Worm (Caenorhabditis elegans): ENCODE measurements around the gene tag-30.
"Not testable (repeated sequence)": the region's sequence is repeated elsewhere in the genome, so short reads cannot be mapped to it uniquely, and the experiment has no call there.

tag-30 gene

DNA sequence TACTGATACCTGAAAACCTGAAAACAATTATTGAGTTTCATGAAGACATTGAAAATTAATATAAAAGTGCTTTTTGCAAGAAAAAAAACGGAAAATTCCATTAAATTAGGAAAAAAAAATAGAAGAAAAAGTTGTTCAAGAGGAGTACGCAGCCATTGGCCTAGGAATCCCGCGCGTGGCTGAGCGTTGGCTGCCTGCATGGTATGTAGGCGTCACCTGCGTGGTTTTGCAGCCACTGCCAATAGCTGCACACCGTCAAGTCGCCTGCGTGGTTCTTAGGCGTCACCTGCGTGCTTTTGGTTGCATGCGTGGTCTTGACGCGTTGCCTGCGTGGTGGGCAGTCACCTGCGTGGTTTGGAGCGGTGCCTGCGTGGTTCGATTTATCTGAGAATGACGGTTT lies 26.9 kb downstream of the tag-30 start, which contains the start of gene M117.6:
Gene M117.6, minus strand, starts transcription at position 101 of the 400 bp plus-strand sequence.
- not testable (repeated sequence) for TF ChIP-seq lin-13 (GFP tag; optimal IDR thresholded peaks at IDR 0.05); snpc-4 (tag; optimal IDR thresholded peaks at IDR 0.05); elt-3 (tag; optimal IDR thresholded peaks at IDR 0.05)

DNA sequence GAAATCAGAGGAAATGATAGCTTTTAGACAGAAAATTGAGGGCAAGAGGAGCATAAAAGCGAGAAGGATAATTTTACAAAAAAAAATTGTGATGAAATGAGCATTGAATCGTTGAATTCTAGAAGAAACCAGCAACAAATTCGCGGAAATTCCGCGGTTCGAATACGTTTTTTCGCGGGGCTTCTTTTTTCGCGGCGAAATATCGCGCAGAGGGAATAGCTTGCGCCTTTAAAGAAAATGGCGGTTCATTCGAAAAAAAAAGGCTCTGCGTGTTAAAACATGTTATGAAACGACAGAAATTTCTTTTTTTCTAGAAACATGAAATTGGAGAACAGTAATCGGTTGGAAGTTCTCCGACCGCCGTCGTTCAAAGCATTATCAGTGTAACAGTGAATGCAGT lies 32.5 kb downstream of the tag-30 start:
- TF ChIP-seq ama-1 (optimal IDR thresholded peaks at IDR 0.05) = no peak
- no peak for TF ChIP-seq pag-3 (tag; optimal IDR thresholded peaks at IDR 0.05; ENCODE audit: borderline replicate concordance, insufficient read depth)
- no peak for TF ChIP-seq sptf-1 (tag; optimal IDR thresholded peaks at IDR 0.05)
- TF ChIP-seq pax-3 (tag; optimal IDR thresholded peaks at IDR 0.05) = peak; percentile 38
- peak; percentile 41 for TF ChIP-seq lin-15B (tag; optimal IDR thresholded peaks at IDR 0.05)
- no peak for TF ChIP-seq sup-37 (GFP tag; optimal IDR thresholded peaks at IDR 0.05)
- TF ChIP-seq mdl-1 (tag; optimal IDR thresholded peaks at IDR 0.05) = peak in 1 of 2 experiments; percentile 29
- no peak for TF ChIP-seq aly-2 (tag; optimal IDR thresholded peaks at IDR 0.05)
- TF ChIP-seq skn-1 (tag; optimal IDR thresholded peaks at IDR 0.05) = peak; percentile 51
- TF ChIP-seq snu-23 (GFP tag; optimal IDR thresholded peaks at IDR 0.05) = peak; percentile 57
- no peak for TF ChIP-seq ceh-8 (GFP tag; optimal IDR thresholded peaks at IDR 0.05)
- peak; percentile 35 for TF ChIP-seq mep-1 (tag; optimal IDR thresholded peaks at IDR 0.05)
- TF ChIP-seq C04F5.9 (tag; optimal IDR thresholded peaks at IDR 0.05) = no peak
- TF ChIP-seq nhr-84 (tag; optimal IDR thresholded peaks at IDR 0.05) = no peak
- TF ChIP-seq unc-30 (tag; optimal IDR thresholded peaks at IDR 0.05) = no peak
- peak; percentile 15 for TF ChIP-seq unc-86 (tag; optimal IDR thresholded peaks at IDR 0.05)
- TF ChIP-seq Y116A8C.19 (tag; optimal IDR thresholded peaks at IDR 0.05; ENCODE audit: borderline replicate concordance) = no peak
- TF ChIP-seq ztf-11 (tag; optimal IDR thresholded peaks at IDR 0.05) = no peak
- TF ChIP-seq vab-15 (tag; optimal IDR thresholded peaks at IDR 0.05) = no peak
- TF ChIP-seq mab-9 (GFP tag; IDR thresholded peaks at IDR 0.05) = no peak
- no peak for TF ChIP-seq mef-2 (tag; optimal IDR thresholded peaks at IDR 0.05)
- peak; percentile 23 for TF ChIP-seq dsc-1 (tag; optimal IDR thresholded peaks at IDR 0.05)
- no peak for TF ChIP-seq C34B4.2 (tag; optimal IDR thresholded peaks at IDR 0.05)
- no peak for TF ChIP-seq aha-1 (tag; optimal IDR thresholded peaks at IDR 0.05)
- peak; percentile 10 for TF ChIP-seq fos-1 (tag; optimal IDR thresholded peaks at IDR 0.05)
- TF ChIP-seq lir-3 (tag; optimal IDR thresholded peaks at IDR 0.05; ENCODE audit: poor library complexity) = no peak
- no peak for TF ChIP-seq ces-1 (GFP tag; optimal IDR thresholded peaks at IDR 0.05)
- TF ChIP-seq fkh-8 (tag; optimal IDR thresholded peaks at IDR 0.05) = peak; percentile 21
- TF ChIP-seq nhr-12 (tag; optimal IDR thresholded peaks at IDR 0.05) = no peak
- TF ChIP-seq grh-1 (GFP tag; IDR thresholded peaks at IDR 0.05) = no peak
- peak; percentile 10 to 85 (median 34) for TF ChIP-seq ceh-82 (tag; optimal IDR thresholded peaks at IDR 0.05)
- TF ChIP-seq tlp-1 (tag; optimal IDR thresholded peaks at IDR 0.05) = no peak
- peak; percentile 48 for TF ChIP-seq nhr-71 (tag; optimal IDR thresholded peaks at IDR 0.05)
- no peak for TF ChIP-seq snpc-4 (tag; optimal IDR thresholded peaks at IDR 0.05)
- no peak for TF ChIP-seq nhr-11 (tag; optimal IDR thresholded peaks at IDR 0.05)
- no peak for TF ChIP-seq pqm-1 (tag; optimal IDR thresholded peaks at IDR 0.05)
- no peak for TF ChIP-seq hlh-17 (GFP tag; optimal IDR thresholded peaks at IDR 0.05; ENCODE audit: borderline replicate concordance)
- TF ChIP-seq egl-27 (tag; optimal IDR thresholded peaks at IDR 0.05) = no peak
- TF ChIP-seq C16A3.4 (tag; optimal IDR thresholded peaks at IDR 0.05) = peak; percentile 49
- peak; percentile 47 for TF ChIP-seq nhr-85 (tag)
- TF ChIP-seq F16B12.6 (tag; optimal IDR thresholded peaks at IDR 0.05) = peak; percentile 3
- no peak for TF ChIP-seq nhr-76 (tag; optimal IDR thresholded peaks at IDR 0.05)
- TF ChIP-seq sox-4 (tag; optimal IDR thresholded peaks at IDR 0.05) = no peak
- TF ChIP-seq hlh-4 (tag; optimal IDR thresholded peaks at IDR 0.05) = no peak
- TF ChIP-seq xbp-1 (tag; optimal IDR thresholded peaks at IDR 0.05) = peak; percentile 52
- peak in 1 of 6 experiments; percentile 36 for TF ChIP-seq elt-3 (tag; optimal IDR thresholded peaks at IDR 0.05)
- TF ChIP-seq unc-62 (GFP tag; optimal IDR thresholded peaks at IDR 0.05) = no peak
- TF ChIP-seq alr-1 (tag; optimal IDR thresholded peaks at IDR 0.05; ENCODE audit: borderline replicate concordance) = no peak
- no peak for TF ChIP-seq nhr-28 (tag; optimal IDR thresholded peaks at IDR 0.05)
- TF ChIP-seq egl-13 (tag; optimal IDR thresholded peaks at IDR 0.05) = no peak

Measured in whole organism, L1 larva.